Worm (Caenorhabditis elegans) whole organism, mixed stage, embryonic: Measurements from ENCODE around the gene csc-1.

ENCODE experiments used
- ceh-39 ChIP-seq: fragments of 150-350 bp; optimal IDR thresholded peaks from 2 replicates; lab custom pipeline; 2014; ENCODE audit warnings: missing biosample characterization, missing genetic modification characterization
- ces-1 ChIP-seq: fragments of 150-350 bp; optimal IDR thresholded peaks from 2 replicates; lab custom pipeline; 2014; ENCODE audit warnings: missing biosample characterization, missing genetic modification reagents, missing genetic modification characterization
- drap-1 ChIP-seq: fragments of 200-800 bp; sonication (Bioruptor generic); optimal IDR thresholded peaks from 3 replicates; lab custom pipeline; 2018; ENCODE audit warnings: mild to moderate bottlenecking, missing genetic modification characterization, missing compliant biosample characterization
- elt-1 ChIP-seq: sonication (generic microtip); optimal IDR thresholded peaks from 2 replicates; lab custom pipeline; 2017; ENCODE audit warnings: missing genetic modification characterization, mild to moderate bottlenecking, missing compliant biosample characterization, antibody characterized with exemption, moderate library complexity, borderline replicate concordance; ENCODE audit not compliant: insufficient read depth
- elt-3 ChIP-seq: fragments of 150-350 bp; optimal IDR thresholded peaks from 2 replicates; lab custom pipeline; 2014; ENCODE audit warnings: missing biosample characterization, missing genetic modification characterization
- flh-1 ChIP-seq: fragments of 200-800 bp; sonication (Bioruptor generic); optimal IDR thresholded peaks from 2 replicates; lab custom pipeline; 2018; ENCODE audit warnings: mild to moderate bottlenecking, missing genetic modification characterization, moderate library complexity, missing compliant biosample characterization
- hlh-1 ChIP-seq: fragments of 150-350 bp; optimal IDR thresholded peaks from 2 replicates; lab custom pipeline; 2014; ENCODE audit warnings: missing biosample characterization, missing genetic modification reagents, missing genetic modification characterization
- lin-13 ChIP-seq: fragments of 150-350 bp; optimal IDR thresholded peaks from 2 replicates; lab custom pipeline; 2014; ENCODE audit warnings: missing biosample characterization, missing genetic modification characterization
- mls-2 ChIP-seq: sonication (generic microtip); optimal IDR thresholded peaks from 2 replicates; lab custom pipeline; 2016; ENCODE audit warnings: mild to moderate bottlenecking, missing genetic modification characterization, moderate library complexity, missing compliant biosample characterization
- nhr-12 ChIP-seq: fragments of 150-350 bp; optimal IDR thresholded peaks from 2 replicates; lab custom pipeline; 2014; ENCODE audit warnings: missing biosample characterization, missing genetic modification characterization
- sptf-1 ChIP-seq: sonication (generic microtip); optimal IDR thresholded peaks from 2 replicates; lab custom pipeline; 2017; ENCODE audit warnings: mild to moderate bottlenecking, missing genetic modification characterization, moderate library complexity, missing compliant biosample characterization
- unc-39 ChIP-seq: fragments of 150-350 bp; optimal IDR thresholded peaks from 2 replicates; lab custom pipeline; 2014; ENCODE audit warnings: missing biosample characterization, missing genetic modification characterization
- unc-62 ChIP-seq: fragments of 150-350 bp; optimal IDR thresholded peaks from 2 replicates; lab custom pipeline; 2014; ENCODE audit warnings: missing biosample characterization, missing genetic modification reagents, missing genetic modification characterization
- ztf-11 ChIP-seq: fragments of 150-350 bp; optimal IDR thresholded peaks from 2 replicates; lab custom pipeline; 2014; ENCODE audit warnings: missing biosample characterization, missing genetic modification characterization

- TF ChIP-seq ceh-39 (tag; lab: Kevin White, UChicago) = no peak
- no peak for TF ChIP-seq ces-1 (GFP tag; lab: Kevin White, UChicago)
- no peak for TF ChIP-seq flh-1 (GFP tag; lab: Kevin White, UChicago)
- TF ChIP-seq sptf-1 (tag; lab: Kevin White, UChicago) = no peak
- no peak for TF ChIP-seq nhr-12
- no peak for TF ChIP-seq elt-3 (tag; lab: Kevin White, UChicago)
- TF ChIP-seq unc-39 = no peak
- TF ChIP-seq mls-2 (tag; lab: Kevin White, UChicago) = no peak
- no peak for TF ChIP-seq elt-1 (tag; lab: Kevin White, UChicago)
- no peak for TF ChIP-seq hlh-1 (tag; lab: Kevin White, UChicago)
- peak; percentile 24 for TF ChIP-seq unc-62 (GFP tag; lab: Kevin White, UChicago)
- TF ChIP-seq lin-13 = no peak
- no peak for TF ChIP-seq ztf-11 (tag; lab: Kevin White, UChicago)
- TF ChIP-seq drap-1 = no peak
Observed at ce11 chrII:13617808-13618207, 21.1 kb downstream of the csc-1 start, which contains the start of gene gst-12.
